Fruit fly (Drosophila melanogaster) Kc167 (cell line): ENCODE results near the gene nAChRbeta2.

ENCODE experiments used
- Myc ChIP-seq: fragments of >200 bp; optimal IDR thresholded peaks from 2 replicates; lab custom pipeline; 2017; ENCODE audit warnings: missing external identifiers
- Sin3A ChIP-seq: fragments of >200 bp; optimal IDR thresholded peaks from 2 replicates; lab custom pipeline; 2018; ENCODE audit warnings: missing external identifiers
- h ChIP-seq: fragments of >200 bp; optimal IDR thresholded peaks from 3 replicates; lab custom pipeline; 2018; ENCODE audit warnings: missing external identifiers
- insv ChIP-seq: fragments of >200 bp; optimal IDR thresholded peaks from 3 replicates; lab custom pipeline; 2018; ENCODE audit warnings: missing external identifiers
- psq ChIP-seq: fragments of >200 bp; optimal IDR thresholded peaks from 2 replicates; lab custom pipeline; 2017; ENCODE audit warnings: missing external identifiers
- ttk ChIP-seq: sonication (Bioruptor generic); optimal IDR thresholded peaks from 2 replicates; lab custom pipeline; 2017; ENCODE audit warnings: missing external identifiers

Gene nAChRbeta2

DNA sequence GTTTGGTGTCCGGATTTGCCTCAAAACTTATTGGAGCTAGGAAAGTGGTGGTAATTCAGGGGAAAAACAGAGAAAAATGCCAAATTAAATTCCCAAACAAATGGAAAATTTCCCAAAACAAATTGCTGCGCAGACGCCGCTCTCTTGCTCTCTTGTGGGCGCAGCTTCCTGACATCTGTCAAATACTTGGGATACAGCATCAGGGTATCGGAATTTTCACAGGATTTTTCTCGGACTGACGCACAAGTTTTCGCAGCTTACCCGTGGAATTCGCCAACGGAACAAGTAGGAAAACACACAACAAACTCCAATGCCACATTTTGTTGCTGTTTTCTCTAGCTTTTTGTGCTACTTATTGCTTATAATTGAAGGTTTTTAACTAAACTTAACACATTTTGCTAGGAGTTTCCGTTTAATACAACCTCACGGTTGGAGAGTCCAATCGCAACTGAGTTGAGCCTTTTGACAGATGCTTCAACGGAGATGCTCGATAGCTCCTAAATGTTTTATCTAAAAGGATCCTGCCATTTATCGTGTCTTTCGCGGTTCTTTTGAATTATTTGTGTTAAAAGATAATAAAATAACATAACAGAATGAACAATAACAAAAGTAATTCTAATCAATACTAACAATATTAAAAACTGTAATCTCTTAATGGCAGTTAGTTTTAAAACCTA, at the start of gene nAChRbeta2, which contains the start of gene DZIP1:
nAChRbeta2 (minus strand) TSS at position 455 of the 677 bp plus-strand sequence.
DZIP1 (plus strand) TSS at position 627 of the 677 bp plus-strand sequence.
- TF ChIP-seq ttk (lab: Kevin White, UChicago) (no peak), Myc (lab: Kevin White, UChicago) (no peak), insv (no peak), h (lab: Kevin White, UChicago) (no peak), psq (lab: Kevin White, UChicago) (no peak), Sin3A (lab: Kevin White, UChicago) (no peak)

DNA sequence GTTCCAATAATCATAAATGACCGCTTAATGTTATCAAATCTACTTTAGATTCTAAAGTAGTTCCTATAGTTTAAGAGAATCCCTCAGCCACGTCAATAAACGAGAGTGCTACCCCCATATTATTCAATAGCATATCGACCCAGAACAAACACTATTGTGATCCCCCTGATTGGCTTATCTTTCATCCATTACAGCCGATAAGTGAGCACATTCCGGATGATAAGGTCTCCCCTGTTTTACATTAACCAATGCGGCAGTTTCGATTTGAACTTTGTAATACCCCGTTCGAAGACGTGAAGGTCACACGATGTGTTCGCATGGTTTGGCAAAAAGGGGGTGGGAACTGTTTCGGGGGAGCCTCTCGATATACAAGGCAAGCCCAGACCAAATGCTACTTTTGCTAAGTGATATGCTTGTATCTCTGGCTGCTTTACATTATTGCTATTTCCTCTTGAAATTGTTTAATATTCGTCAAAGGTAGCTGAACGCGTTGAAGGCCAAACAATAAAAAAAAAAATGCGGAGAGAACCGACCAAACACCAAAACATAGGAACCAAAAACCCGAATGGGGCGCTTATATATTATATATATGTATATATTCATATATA, 49.4 kb upstream of the nAChRbeta2 start:
- no peak for TF ChIP-seq insv
- TF ChIP-seq Myc (lab: Kevin White, UChicago) = no peak
- no peak for TF ChIP-seq Sin3A (lab: Kevin White, UChicago)
- TF ChIP-seq psq (lab: Kevin White, UChicago) = no peak
- TF ChIP-seq ttk (lab: Kevin White, UChicago) = no peak
- TF ChIP-seq h (lab: Kevin White, UChicago) = no peak

DNA sequence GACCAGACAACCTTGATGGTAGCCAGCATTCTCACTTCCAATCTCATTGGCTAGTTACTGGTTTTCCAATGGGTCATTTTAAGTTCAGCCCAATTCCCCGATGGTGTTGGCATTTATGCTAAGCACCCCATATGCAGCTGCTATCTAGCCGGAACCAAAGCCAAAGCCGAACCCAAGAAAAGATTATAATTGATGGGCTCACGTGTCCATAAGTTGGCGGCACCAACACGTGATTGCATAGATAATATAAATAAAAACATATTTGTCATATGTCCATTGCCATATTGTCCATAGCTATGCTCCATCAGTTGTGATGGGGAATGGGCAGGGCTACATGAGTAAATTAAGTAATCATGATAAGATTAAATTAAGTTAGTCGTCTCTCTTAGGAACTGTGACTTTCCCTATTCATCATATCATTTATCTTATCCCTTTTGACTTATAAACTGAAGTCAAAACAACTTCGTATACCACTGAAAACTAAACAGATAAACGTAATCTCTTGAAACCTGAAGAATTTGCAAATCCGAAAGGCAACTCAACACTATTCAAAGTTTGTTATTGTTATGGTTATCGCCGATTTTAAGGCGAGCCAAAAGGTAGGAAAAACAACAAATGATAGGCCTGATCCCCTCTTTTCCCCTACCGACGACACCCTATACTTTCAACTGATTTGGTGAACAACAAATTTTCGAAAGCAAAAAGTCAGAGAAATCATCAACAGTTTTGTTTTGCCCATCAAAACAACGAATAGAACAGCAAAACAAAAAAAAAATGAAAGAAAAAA, 48.3 kb upstream of the nAChRbeta2 start:
- no peak for TF ChIP-seq Sin3A (lab: Kevin White, UChicago)
- no peak for TF ChIP-seq insv
- TF ChIP-seq Myc (lab: Kevin White, UChicago) = no peak
- no peak for TF ChIP-seq psq (lab: Kevin White, UChicago)
- TF ChIP-seq h (lab: Kevin White, UChicago) = no peak
- TF ChIP-seq ttk (lab: Kevin White, UChicago) = no peak

DNA sequence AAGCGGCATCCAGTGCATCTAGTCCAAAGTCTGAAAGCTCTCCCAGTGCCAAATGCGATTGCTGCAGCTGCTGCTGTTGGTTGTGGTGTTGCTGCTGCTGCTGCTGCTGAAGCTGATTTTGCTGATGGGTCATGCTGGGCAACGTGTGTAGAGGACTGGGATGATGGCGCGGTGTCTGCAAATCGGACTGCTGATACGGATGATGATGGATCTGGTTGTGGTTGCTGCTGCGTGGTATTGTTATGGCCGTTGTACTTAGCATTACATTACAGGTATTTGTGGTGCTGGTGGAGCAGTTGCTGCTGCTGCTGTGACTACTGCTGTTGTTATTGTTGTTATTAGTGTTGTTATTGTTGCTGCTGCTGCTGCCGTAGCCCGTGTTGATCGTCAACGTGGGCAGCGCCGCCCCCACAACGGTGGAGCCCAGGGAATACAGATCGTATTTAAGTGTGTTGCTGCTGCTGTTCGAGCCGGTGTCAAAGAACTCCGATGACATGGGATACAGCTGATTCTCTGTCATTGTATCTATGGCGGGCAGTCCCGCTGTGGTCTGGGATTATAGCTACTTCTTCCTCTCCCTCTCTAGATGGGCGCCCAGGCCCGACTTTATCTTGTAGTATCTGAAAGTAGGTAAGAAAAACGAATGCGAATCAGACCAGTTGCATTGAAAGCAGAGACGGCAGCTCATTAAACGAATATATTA, 47.6 kb upstream of the nAChRbeta2 start:
- TF ChIP-seq ttk (lab: Kevin White, UChicago) (no peak), insv (no peak), h (lab: Kevin White, UChicago) (no peak), psq (lab: Kevin White, UChicago) (no peak), Sin3A (lab: Kevin White, UChicago) (no peak), Myc (lab: Kevin White, UChicago) (no peak)

DNA sequence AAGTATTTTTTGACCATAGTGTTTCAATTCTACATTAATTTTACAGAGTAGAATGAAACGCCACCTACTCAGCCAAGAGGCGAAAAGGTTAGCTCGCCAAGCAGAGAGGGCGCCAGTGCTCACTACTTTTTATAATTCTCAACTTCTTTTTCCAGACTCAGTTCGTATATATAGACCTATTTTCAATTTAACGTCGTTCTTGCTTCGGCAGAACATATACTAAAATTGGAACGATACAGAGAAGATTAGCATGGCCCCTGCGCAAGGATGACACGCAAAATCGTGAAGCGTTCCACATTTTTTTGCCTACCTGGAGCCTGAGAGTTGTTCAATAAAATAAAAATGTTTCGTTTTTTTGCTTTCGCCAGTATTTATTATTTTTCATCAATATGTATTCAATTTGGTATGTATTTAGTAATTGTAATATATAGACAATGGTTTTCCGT, 42.1 kb upstream of the nAChRbeta2 start:
- TF ChIP-seq insv (no peak), psq (lab: Kevin White, UChicago) (no peak), Myc (lab: Kevin White, UChicago) (no peak), Sin3A (lab: Kevin White, UChicago) (no peak), ttk (lab: Kevin White, UChicago) (no peak), h (lab: Kevin White, UChicago) (no peak)

DNA sequence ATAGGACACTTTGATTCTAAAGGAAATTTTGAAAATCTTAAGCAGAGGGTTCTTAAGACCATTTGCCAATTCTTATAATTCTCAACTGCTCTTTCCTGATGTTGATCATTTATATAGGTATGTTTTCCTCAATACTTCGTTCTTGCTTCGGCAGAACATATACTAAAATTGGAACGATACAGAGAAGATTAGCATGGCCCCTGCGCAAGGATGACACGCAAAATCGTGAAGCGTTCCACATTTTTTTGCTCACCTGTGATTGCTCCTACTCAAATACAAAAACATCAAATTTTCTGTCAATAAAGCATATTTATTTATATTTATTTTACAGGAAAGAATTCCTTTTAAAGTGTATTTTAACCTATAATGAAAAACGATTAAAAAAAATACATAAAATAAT, 41.6 kb upstream of the nAChRbeta2 start:
- no peak for TF ChIP-seq Myc (lab: Kevin White, UChicago)
- TF ChIP-seq h (lab: Kevin White, UChicago) = no peak
- no peak for TF ChIP-seq Sin3A (lab: Kevin White, UChicago)
- no peak for TF ChIP-seq insv
- no peak for TF ChIP-seq psq (lab: Kevin White, UChicago)
- no peak for TF ChIP-seq ttk (lab: Kevin White, UChicago)

DNA sequence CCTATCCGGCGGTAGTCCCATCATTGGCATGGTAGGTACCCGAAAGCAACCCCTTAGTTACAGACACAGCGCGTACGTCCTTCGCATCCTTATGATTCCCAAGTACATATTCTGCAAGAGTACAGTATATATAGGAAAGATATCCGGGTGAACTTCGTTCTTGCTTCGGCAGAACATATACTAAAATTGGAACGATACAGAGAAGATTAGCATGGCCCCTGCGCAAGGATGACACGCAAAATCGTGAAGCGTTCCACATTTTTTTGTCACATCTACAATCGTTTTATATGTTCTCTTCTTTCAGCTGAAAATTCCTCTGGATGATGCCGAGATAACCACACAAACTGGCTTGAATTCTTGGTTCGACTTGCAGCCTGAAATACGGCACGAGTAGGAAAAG, 41.0 kb upstream of the nAChRbeta2 start:
- TF ChIP-seq Sin3A (lab: Kevin White, UChicago) (no peak), ttk (lab: Kevin White, UChicago) (no peak), insv (no peak), Myc (lab: Kevin White, UChicago) (no peak), h (lab: Kevin White, UChicago) (no peak), psq (lab: Kevin White, UChicago) (no peak)

DNA sequence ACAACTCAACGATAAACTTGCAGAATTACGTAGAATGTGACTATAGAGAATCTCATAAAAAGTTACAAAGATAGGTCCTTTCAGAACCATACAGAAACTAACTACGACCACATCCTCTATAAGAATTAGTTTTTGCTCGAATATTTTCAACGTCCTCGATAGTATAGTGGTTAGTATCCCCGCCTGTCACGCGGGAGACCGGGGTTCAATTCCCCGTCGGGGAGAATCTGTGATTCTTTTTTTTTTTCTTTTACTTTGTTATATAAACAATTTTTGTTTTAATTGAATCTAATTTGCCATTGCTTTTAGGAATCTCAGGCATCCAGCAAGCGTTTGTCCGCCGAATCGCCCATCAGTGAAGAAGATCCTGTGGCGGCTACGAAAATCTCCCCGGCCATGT, 40.2 kb upstream of the nAChRbeta2 start:
- TF ChIP-seq psq (lab: Kevin White, UChicago) = no peak
- no peak for TF ChIP-seq ttk (lab: Kevin White, UChicago)

DNA sequence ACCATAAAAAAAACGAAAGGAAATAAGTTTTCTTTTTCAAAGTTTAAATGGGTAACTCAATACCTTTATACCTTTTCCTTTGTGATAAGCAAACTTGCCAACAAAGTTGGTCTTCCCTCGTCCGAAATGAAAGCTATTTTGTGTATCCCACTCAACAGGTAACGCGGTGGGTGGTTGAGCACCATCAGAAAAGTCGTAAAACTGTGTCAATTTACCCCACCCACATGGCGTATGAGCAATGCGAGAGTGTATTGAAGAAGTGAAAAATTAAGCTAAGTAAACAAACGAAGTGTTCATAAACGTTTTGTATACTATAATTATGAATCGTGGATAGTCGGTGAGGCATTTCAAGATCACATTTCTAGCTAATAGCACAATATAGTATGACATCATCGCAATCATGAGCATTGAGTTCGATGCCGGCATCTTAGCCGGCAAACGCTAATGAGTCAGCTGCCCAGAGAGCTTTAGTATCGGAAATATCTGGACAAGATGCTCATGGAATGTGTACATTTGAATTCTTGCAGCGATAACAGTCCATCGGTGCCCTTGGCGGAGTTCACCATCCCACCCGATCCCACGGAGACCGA, 36.0 kb upstream of the nAChRbeta2 start:
- TF ChIP-seq ttk (lab: Kevin White, UChicago) (no peak), insv (no peak)

DNA sequence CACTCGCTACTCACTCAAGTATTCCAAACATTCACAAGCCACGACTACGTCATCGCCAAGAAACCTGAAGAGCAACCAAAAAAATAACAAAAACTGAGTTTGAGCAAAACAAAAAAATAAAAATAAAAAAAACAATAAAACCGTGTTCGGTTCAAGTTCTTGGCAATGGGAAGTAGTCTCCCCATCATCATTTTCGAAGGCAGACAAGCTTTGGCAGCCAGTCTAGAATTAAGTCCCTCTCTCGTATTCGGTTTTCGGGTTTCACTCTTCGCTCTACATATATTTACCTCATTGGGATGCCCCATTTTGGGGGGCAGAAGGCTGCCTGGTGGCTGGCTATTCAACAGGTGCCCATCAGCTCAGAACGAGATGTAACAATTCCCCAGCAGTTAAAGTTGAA, 34.9 kb upstream of the nAChRbeta2 start:
- TF ChIP-seq psq (lab: Kevin White, UChicago) = no peak
- no peak for TF ChIP-seq ttk (lab: Kevin White, UChicago)
- no peak for TF ChIP-seq Myc (lab: Kevin White, UChicago)
- no peak for TF ChIP-seq h (lab: Kevin White, UChicago)
- no peak for TF ChIP-seq insv
- no peak for TF ChIP-seq Sin3A (lab: Kevin White, UChicago)

DNA sequence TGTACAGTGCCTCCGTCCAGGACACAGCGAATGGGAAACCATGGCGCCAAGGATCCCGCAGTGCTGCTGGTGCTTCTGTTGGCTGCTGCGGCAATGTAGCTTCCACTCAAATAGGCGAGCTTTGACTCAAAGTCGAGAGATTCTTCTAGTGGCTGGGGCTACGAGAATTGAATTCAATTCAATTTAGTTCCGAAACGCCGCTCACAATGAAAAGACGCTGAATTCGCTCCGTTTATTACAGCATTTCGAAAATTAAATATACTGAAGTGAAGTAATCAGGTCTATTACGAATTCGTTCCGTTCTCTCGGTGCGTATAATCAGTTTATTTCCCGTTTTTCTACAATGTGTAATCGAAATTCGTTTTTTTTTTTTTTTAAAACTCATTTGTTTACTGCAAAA, 33.9 kb upstream of the nAChRbeta2 start:
- TF ChIP-seq ttk (lab: Kevin White, UChicago) (no peak), Myc (lab: Kevin White, UChicago) (no peak), Sin3A (lab: Kevin White, UChicago) (no peak), insv (no peak), psq (lab: Kevin White, UChicago) (no peak), h (lab: Kevin White, UChicago) (no peak)
